Worm (Caenorhabditis elegans) whole organism, midembryonic: Measurements from ENCODE around the gene nra-4.

Experiments
- T22C8.4 ChIP-seq: fragments of 200-800 bp; sonication (Bioruptor generic); IDR thresholded peaks from 2 replicates; pipeline ENCODE4 v1.3.6; 2022; ENCODE audit warnings: missing genetic modification characterization, missing compliant biosample characterization
- cog-1 ChIP-seq: sonication (generic microtip); optimal IDR thresholded peaks from 2 replicates; lab custom pipeline; 2016; ENCODE audit warnings: missing genetic modification characterization, missing compliant biosample characterization
- flt-1 ChIP-seq: fragments of 200-800 bp; sonication (Bioruptor generic); IDR thresholded peaks from 2 replicates; pipeline ENCODE4 v1.3.6; 2022; ENCODE audit warnings: missing genetic modification characterization, missing compliant biosample characterization
- klf-2 ChIP-seq: fragments of 200-800 bp; sonication (Bioruptor generic); conservative IDR thresholded peaks from 2 replicates; pipeline ENCODE4 v1.3.6; 2022; ENCODE audit warnings: missing genetic modification reagents, missing genetic modification characterization, missing compliant biosample characterization
- ref-1 ChIP-seq: fragments of 200-800 bp; sonication (Bioruptor generic); conservative IDR thresholded peaks from 2 replicates; pipeline ENCODE4 v1.3.6; 2022; ENCODE audit warnings: missing genetic modification reagents, missing genetic modification characterization, missing compliant biosample characterization
- tab-1 ChIP-seq: fragments of 200-800 bp; sonication (Bioruptor generic); IDR thresholded peaks from 2 replicates; pipeline ENCODE4 v1.3.6; 2022; ENCODE audit warnings: missing genetic modification characterization, missing compliant biosample characterization
- ztf-23 ChIP-seq: fragments of 200-800 bp; sonication (Bioruptor generic); IDR thresholded peaks from 2 replicates; pipeline ENCODE4 v1.3.6; 2022; ENCODE audit warnings: missing genetic modification reagents, missing genetic modification characterization, missing compliant biosample characterization
- ztf-29 ChIP-seq: fragments of 200-800 bp; sonication (Bioruptor generic); IDR thresholded peaks from 2 replicates; pipeline ENCODE4 v1.3.6; 2022; ENCODE audit warnings: missing genetic modification reagents, missing genetic modification characterization, missing compliant biosample characterization

DNA sequence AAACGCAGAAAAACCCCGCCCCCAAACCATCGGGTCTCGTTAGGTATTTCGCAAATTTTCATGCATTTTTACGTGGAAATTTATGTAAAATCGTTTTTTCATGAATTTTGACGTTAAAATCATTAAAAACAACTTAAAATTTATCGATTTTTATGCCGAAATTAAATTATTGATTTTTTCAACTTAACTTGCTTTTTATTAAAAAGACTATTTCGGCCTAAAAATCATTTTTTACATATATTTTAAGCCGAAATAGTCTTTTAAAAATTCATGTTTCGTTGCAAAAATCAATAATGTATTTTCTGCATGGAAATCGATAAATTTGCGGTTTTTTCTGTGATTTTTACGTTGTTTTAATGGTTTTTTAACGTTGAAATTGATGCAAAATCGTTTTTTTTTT, 52.7 kb downstream of the nra-4 start:
- TF ChIP-seq flt-1 (GFP tag; lab: Robert Waterston, UW) (no peak), ztf-29 (GFP tag; lab: Robert Waterston, UW) (no peak), cog-1 (tag; lab: Kevin White, UChicago) (no peak), tab-1 (GFP tag; lab: Robert Waterston, UW) (no peak), T22C8.4 (GFP tag; lab: Robert Waterston, UW) (peak; percentile 61), ref-1 (GFP tag; lab: Robert Waterston, UW) (no peak), klf-2 (GFP tag; lab: Robert Waterston, UW) (no peak), ztf-23 (GFP tag; lab: Robert Waterston, UW) (no peak)
